Fruit fly (Drosophila melanogaster): ENCODE data around the gene Polr3D.

Gene Polr3D

DNA sequence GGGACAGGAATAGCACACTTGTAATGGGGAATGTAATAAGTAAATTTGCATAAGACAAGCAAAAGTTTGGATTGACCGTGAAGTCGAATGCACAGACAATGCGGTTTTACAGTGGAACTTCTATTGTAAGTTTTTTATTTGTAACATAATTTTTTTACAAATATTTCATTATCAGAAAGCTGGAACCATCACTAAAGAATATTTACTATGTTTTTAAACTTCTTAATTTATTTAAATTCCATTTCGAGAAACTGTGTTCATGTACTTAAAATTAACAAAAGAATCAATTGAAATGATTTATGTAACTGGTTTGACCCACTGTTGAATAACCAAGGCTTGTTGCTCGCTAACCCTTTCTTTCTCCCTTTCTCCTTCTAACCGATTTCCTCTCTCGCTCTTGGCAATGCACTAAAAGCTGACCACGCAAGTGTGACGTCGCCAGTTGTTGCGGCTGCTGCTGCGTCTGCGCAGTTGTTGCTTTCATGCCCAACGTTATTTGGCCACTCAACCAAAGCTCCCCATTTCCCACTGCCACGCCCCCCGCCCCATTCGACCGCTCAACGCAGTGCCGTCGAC lies 7.9 kb downstream of the Polr3D start:
- TF ChIP-seq Hr96 (GFP tag; optimal IDR thresholded peaks at IDR 0.05) (no peak), tj (GFP tag; optimal IDR thresholded peaks at IDR 0.05) (peak; percentile 74), pad (GFP tag; optimal IDR thresholded peaks at IDR 0.05) (no peak), bab1 (GFP tag; optimal IDR thresholded peaks at IDR 0.05) (peak; percentile 1)

DNA sequence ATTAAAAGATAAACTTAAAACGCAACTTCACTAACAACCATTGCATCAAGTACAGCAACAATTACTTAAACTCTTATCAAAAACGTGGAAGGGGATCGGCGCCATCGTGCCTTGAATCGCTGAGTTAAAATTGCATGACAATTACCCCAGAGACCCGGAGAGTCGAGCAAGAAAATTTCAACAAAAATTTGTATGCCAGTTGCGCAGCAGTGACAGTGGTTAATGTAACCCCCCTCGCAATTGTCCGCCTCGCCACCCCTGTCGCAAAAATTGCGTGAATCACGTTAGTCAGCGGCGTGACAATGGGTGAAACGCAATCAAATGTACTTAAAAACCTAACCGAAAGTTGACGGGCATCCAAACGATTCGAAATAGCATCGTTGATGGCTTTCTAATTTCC lies 9.7 kb downstream of the Polr3D start:
- TF ChIP-seq CG1620 (GFP tag; optimal IDR thresholded peaks at IDR 0.05) (no peak), cnc (optimal IDR thresholded peaks at IDR 0.05) (no peak), Crg-1 (GFP tag; optimal IDR thresholded peaks at IDR 0.05) (no peak), CG7101 (tag; optimal IDR thresholded peaks at IDR 0.05) (no peak), CG5204 (GFP tag; optimal IDR thresholded peaks at IDR 0.05) (no peak), CG14711 (tag; optimal IDR thresholded peaks at IDR 0.05) (no peak), CG12768 (GFP tag; optimal IDR thresholded peaks at IDR 0.05) (no peak), ovo (GFP tag; optimal IDR thresholded peaks at IDR 0.05) (no peak), CG7045 (GFP tag; optimal IDR thresholded peaks at IDR 0.05) (no peak), Hr96 (GFP tag; optimal IDR thresholded peaks at IDR 0.05) (no peak), Mnt (GFP tag; optimal IDR thresholded peaks at IDR 0.05) (no peak), bab1 (GFP tag; optimal IDR thresholded peaks at IDR 0.05) (no peak), toe (GFP tag; optimal IDR thresholded peaks at IDR 0.05) (no peak)

DNA sequence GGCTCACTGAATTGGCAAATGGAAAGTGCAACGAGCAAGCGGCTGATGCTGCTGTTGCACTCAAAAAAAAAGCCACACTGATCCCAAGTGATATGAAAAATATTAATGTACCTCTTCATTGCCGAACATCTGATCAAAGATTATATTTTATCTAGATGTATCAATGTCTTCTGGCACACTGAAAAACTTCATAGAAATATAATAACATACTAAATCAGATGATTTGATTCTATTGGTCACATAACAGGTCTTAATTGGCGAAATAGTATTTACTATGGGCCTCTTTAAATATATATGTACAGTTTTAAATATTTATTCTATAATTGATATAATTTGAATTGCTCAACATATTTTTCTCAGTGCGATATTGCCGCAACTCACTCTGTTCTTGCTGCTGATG lies 12.6 kb downstream of the Polr3D start:
- TF ChIP-seq cic (GFP tag; optimal IDR thresholded peaks at IDR 0.05) (no peak), CG5204 (GFP tag; optimal IDR thresholded peaks at IDR 0.05) (no peak), CG14711 (tag; optimal IDR thresholded peaks at IDR 0.05) (no peak), CG7045 (GFP tag; optimal IDR thresholded peaks at IDR 0.05) (no peak), pad (GFP tag; optimal IDR thresholded peaks at IDR 0.05) (no peak), CG33017 (tag; optimal IDR thresholded peaks at IDR 0.05) (no peak), CG11617 (GFP tag; optimal IDR thresholded peaks at IDR 0.05) (no peak), Crg-1 (GFP tag; optimal IDR thresholded peaks at IDR 0.05) (no peak), bab1 (GFP tag; optimal IDR thresholded peaks at IDR 0.05) (no peak), ovo (GFP tag; optimal IDR thresholded peaks at IDR 0.05) (no peak)

DNA sequence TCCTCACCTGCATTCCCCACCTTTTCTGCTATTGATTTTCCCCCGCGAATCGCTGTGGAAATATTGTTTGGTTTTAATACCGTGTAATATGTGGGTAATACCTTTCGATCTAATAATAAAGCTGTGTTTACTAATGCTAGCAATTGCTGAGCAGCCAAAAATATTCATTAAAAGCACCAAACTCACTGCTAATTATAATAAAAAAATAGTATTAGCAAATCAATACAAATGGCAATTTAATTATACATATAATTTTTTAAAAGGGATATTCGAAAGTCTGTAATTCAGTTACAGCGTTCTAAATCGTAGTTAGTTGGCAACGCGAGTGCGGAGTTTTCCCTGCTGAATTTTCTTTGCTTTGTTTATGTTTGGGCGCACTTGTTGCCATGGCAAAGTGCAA lies 15.5 kb downstream of the Polr3D start:
- TF ChIP-seq Clk (GFP tag; optimal IDR thresholded peaks at IDR 0.05) (no peak), cic (GFP tag; optimal IDR thresholded peaks at IDR 0.05) (no peak), CG11617 (GFP tag; optimal IDR thresholded peaks at IDR 0.05) (no peak), pad (GFP tag; optimal IDR thresholded peaks at IDR 0.05) (no peak)

DNA sequence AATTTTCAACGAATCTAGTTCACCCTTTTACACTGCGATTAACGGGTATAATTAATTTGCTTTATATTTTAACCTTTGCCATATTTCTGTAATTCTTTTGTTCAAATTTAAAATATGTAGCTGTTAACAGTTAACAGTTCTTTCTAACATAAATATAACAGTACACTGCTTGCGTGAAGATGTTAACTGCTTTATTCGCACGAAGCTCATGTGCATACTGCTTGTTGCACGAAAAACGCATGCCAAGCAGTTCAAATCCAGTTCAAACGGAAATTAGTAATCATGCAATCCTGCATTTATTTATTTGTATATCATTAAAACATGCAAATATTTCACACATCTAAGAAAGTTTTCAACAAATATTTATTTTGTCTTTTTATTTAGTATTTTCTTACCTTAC lies 21.3 kb downstream of the Polr3D start:
- TF ChIP-seq CG12768 (GFP tag; optimal IDR thresholded peaks at IDR 0.05) (no peak), CG5204 (GFP tag; optimal IDR thresholded peaks at IDR 0.05) (no peak), Clk (GFP tag; optimal IDR thresholded peaks at IDR 0.05) (no peak), CG7101 (tag; optimal IDR thresholded peaks at IDR 0.05) (no peak), Hr96 (GFP tag; optimal IDR thresholded peaks at IDR 0.05) (no peak), CG1620 (GFP tag; optimal IDR thresholded peaks at IDR 0.05) (no peak), bab1 (GFP tag; optimal IDR thresholded peaks at IDR 0.05) (no peak), ovo (GFP tag; optimal IDR thresholded peaks at IDR 0.05) (peak; percentile 21), Crg-1 (GFP tag; optimal IDR thresholded peaks at IDR 0.05) (no peak), toe (GFP tag; optimal IDR thresholded peaks at IDR 0.05) (peak; percentile 21), CG14711 (tag; optimal IDR thresholded peaks at IDR 0.05) (peak; percentile 16), pad (GFP tag; optimal IDR thresholded peaks at IDR 0.05) (no peak), kay (GFP tag; ENCODE audit: borderline replicate concordance) (no peak), cnc (optimal IDR thresholded peaks at IDR 0.05) (no peak), Mnt (GFP tag; optimal IDR thresholded peaks at IDR 0.05) (no peak), tj (GFP tag; optimal IDR thresholded peaks at IDR 0.05) (no peak), cic (GFP tag; optimal IDR thresholded peaks at IDR 0.05) (no peak), CG11617 (GFP tag; optimal IDR thresholded peaks at IDR 0.05) (no peak), CG7045 (GFP tag; optimal IDR thresholded peaks at IDR 0.05) (no peak), CG33017 (tag; optimal IDR thresholded peaks at IDR 0.05) (no peak)

DNA sequence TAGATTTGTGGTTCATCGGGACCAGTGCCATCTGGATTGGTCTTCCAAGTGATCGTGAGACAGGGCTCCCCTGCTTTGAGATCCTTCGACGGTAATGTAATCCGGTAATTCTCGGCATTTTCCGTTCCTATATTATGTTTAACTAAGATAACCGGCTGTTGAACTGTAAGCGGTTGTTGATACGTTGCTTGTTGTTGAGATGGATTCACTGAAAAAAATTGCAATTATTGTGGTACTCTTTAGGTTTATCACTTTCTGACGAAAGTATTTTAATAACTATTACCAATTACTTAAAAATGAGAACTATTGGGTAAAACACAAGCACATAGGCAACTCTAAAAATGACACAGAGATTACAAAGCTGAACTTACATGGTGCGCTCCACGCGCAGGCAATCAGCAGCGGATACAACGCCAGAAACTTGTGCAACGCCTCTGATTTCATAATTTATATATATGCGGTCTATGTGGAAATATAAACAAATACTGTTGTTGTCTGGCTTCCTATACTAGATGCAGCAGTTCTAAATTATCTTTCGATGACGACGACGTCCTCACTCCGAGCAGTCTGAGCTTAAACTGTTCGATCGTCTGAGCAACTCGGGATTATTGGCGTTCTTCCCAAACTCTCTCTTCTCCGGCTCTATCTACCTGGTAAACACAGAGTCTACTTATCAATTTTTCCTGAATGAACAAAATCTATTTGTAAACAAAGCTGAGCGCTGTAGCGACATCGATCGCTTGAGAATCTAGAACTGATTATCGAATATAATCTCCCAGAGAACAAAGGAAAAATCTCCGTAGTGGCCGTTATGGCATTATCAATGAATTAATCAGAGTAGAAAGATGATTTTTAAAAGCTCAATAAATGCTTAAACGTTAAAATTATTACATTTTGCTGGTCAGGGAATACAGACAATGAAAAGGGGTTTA lies 22.4 kb downstream of the Polr3D start, which contains the start of gene CG34253:
CG34253 (minus strand) TSS at position 567 of the 932 bp plus-strand sequence.
- TF ChIP-seq CG14711 (tag; optimal IDR thresholded peaks at IDR 0.05) (peak; percentile 19), CG12768 (GFP tag; optimal IDR thresholded peaks at IDR 0.05) (no peak), Crg-1 (GFP tag; optimal IDR thresholded peaks at IDR 0.05) (no peak), Mnt (GFP tag; optimal IDR thresholded peaks at IDR 0.05) (peak; percentile 2), CG7045 (GFP tag; optimal IDR thresholded peaks at IDR 0.05) (no peak), cic (GFP tag; optimal IDR thresholded peaks at IDR 0.05) (peak; percentile 95), pad (GFP tag; optimal IDR thresholded peaks at IDR 0.05) (no peak), CG7101 (tag; optimal IDR thresholded peaks at IDR 0.05) (no peak), CG33017 (tag; optimal IDR thresholded peaks at IDR 0.05) (no peak), tj (GFP tag; optimal IDR thresholded peaks at IDR 0.05) (no peak)
